Worm (Caenorhabditis elegans) whole organism, L2 larva: Measurements from ENCODE around the gene dyrb-1.

Experiments
- C34F6.9 ChIP-seq: fragments of 150-350 bp; optimal IDR thresholded peaks from 2 replicates; lab custom pipeline; 2014; ENCODE audit warnings: missing biosample characterization, missing genetic modification characterization
- F13H6.1 ChIP-seq: sonication (generic microtip); optimal IDR thresholded peaks from 2 replicates; lab custom pipeline; 2016; ENCODE audit warnings: missing genetic modification characterization, missing compliant biosample characterization
- R02D3.7 ChIP-seq: fragments of 150-350 bp; optimal IDR thresholded peaks from 2 replicates; lab custom pipeline; 2014; ENCODE audit warnings: missing biosample characterization, missing genetic modification characterization
- Y55F3AM.14 ChIP-seq: fragments of 200-800 bp; sonication (Bioruptor generic); optimal IDR thresholded peaks from 2 replicates; lab custom pipeline; 2018; ENCODE audit warnings: mild to moderate bottlenecking, missing genetic modification characterization, missing compliant biosample characterization
- ZK546.5 ChIP-seq: sonication (generic microtip); optimal IDR thresholded peaks from 2 replicates; lab custom pipeline; 2017; ENCODE audit warnings: missing biosample characterization, missing genetic modification characterization
- alr-1 ChIP-seq: fragments of 150-350 bp; optimal IDR thresholded peaks from 2 replicates; lab custom pipeline; 2014; ENCODE audit warnings: missing biosample characterization, missing genetic modification characterization
- ama-1 ChIP-seq: fragments of 150-350 bp; optimal IDR thresholded peaks from 2 replicates; lab custom pipeline; 2018; ENCODE audit warnings: inconsistent platforms
- blmp-1 ChIP-seq: sonication (generic microtip); optimal IDR thresholded peaks from 2 replicates; lab custom pipeline; 2017; ENCODE audit warnings: missing genetic modification characterization, mild to moderate bottlenecking, missing compliant biosample characterization, antibody characterized with exemption, moderate library complexity; ENCODE audit not compliant: insufficient read depth
- ceh-16 ChIP-seq: fragments of 150-350 bp; optimal IDR thresholded peaks from 2 replicates; lab custom pipeline; 2014; ENCODE audit warnings: missing biosample characterization, missing genetic modification characterization
- ceh-82 ChIP-seq: fragments of 150-350 bp; optimal IDR thresholded peaks from 2 replicates; lab custom pipeline; 2014; ENCODE audit warnings: missing biosample characterization, missing genetic modification characterization
- crh-2 ChIP-seq: sonication (generic microtip); optimal IDR thresholded peaks from 2 replicates; lab custom pipeline; 2017; ENCODE audit warnings: missing biosample characterization, missing genetic modification characterization
- dmd-4 ChIP-seq: sonication (generic microtip); optimal IDR thresholded peaks from 2 replicates; lab custom pipeline; 2017; ENCODE audit warnings: missing biosample characterization, missing genetic modification characterization
- egl-27 ChIP-seq: sonication (generic microtip); optimal IDR thresholded peaks from 3 replicates; lab custom pipeline; 2017; ENCODE audit warnings: missing biosample characterization, missing genetic modification reagents, missing genetic modification characterization
- elt-1 ChIP-seq: fragments of 150-350 bp; optimal IDR thresholded peaks from 2 replicates; lab custom pipeline; 2014; ENCODE audit warnings: missing biosample characterization, missing genetic modification characterization
- elt-3 ChIP-seq: sonication (generic microtip); optimal IDR thresholded peaks from 2 replicates; lab custom pipeline; 2017; ENCODE audit warnings: missing biosample characterization, missing genetic modification characterization
- fos-1 ChIP-seq: fragments of 150-350 bp; optimal IDR thresholded peaks from 2 replicates; lab custom pipeline; 2014; ENCODE audit warnings: missing biosample characterization, missing genetic modification characterization
- gmeb-1 ChIP-seq: fragments of 150-350 bp; optimal IDR thresholded peaks from 2 replicates; lab custom pipeline; 2014; ENCODE audit warnings: missing biosample characterization, missing genetic modification characterization
- lin-11 ChIP-seq: fragments of 150-350 bp; sonication (generic microtip); optimal IDR thresholded peaks from 2 replicates; lab custom pipeline; 2014; ENCODE audit warnings: missing biosample characterization, missing genetic modification characterization, inconsistent platforms, mixed read lengths
- lsy-2 ChIP-seq, 2 experiments: fragments of 150-350 bp in 1 of 2; sonication (generic microtip) in 1 of 2; optimal IDR thresholded peaks; 2 replicates each; lab custom pipeline; 2014 to 2017; ENCODE audit warnings: missing biosample characterization in 2 of 2, missing genetic modification characterization in 2 of 2
- mab-5 ChIP-seq: fragments of 150-350 bp; optimal IDR thresholded peaks from 2 replicates; lab custom pipeline; 2014; ENCODE audit warnings: missing biosample characterization, missing genetic modification characterization
- mdl-1 ChIP-seq, 2 experiments: fragments of 150-350 bp in 1 of 2; sonication (generic microtip) in 1 of 2; optimal IDR thresholded peaks; 2 replicates each; lab custom pipeline; 2017; ENCODE audit warnings: missing biosample characterization in 2 of 2, missing genetic modification characterization in 2 of 2
- nhr-10 ChIP-seq: sonication (generic microtip); optimal IDR thresholded peaks from 2 replicates; lab custom pipeline; 2017; ENCODE audit warnings: missing biosample characterization, missing genetic modification characterization
- nhr-11 ChIP-seq: fragments of 150-350 bp; optimal IDR thresholded peaks from 2 replicates; lab custom pipeline; 2014; ENCODE audit warnings: missing biosample characterization, missing genetic modification characterization
- nhr-12 ChIP-seq: fragments of 150-350 bp; optimal IDR thresholded peaks from 2 replicates; lab custom pipeline; 2014; ENCODE audit warnings: missing biosample characterization, missing genetic modification characterization
- nhr-129 ChIP-seq: fragments of 150-350 bp; optimal IDR thresholded peaks from 2 replicates; lab custom pipeline; 2014; ENCODE audit warnings: missing biosample characterization, missing genetic modification characterization
- nhr-21 ChIP-seq: fragments of 150-350 bp; optimal IDR thresholded peaks from 2 replicates; lab custom pipeline; 2014; ENCODE audit warnings: missing biosample characterization, missing genetic modification characterization
- nhr-23 ChIP-seq: fragments of 150-350 bp; optimal IDR thresholded peaks from 2 replicates; lab custom pipeline; 2014; ENCODE audit warnings: missing biosample characterization, missing genetic modification reagents, missing genetic modification characterization
- nhr-237 ChIP-seq: fragments of 150-350 bp; optimal IDR thresholded peaks from 2 replicates; lab custom pipeline; 2014; ENCODE audit warnings: missing biosample characterization, missing genetic modification characterization
- nhr-25 ChIP-seq: fragments of 150-350 bp; sonication (generic microtip); optimal IDR thresholded peaks from 3 replicates; lab custom pipeline; 2014; ENCODE audit warnings: missing biosample characterization, missing genetic modification characterization
- nhr-6 ChIP-seq: fragments of 150-350 bp; optimal IDR thresholded peaks from 2 replicates; lab custom pipeline; 2014; ENCODE audit warnings: missing biosample characterization, missing genetic modification characterization
- nhr-77 ChIP-seq: fragments of 150-350 bp; optimal IDR thresholded peaks from 2 replicates; lab custom pipeline; 2014; ENCODE audit warnings: missing biosample characterization, missing genetic modification characterization
- peb-1 ChIP-seq: fragments of 150-350 bp; optimal IDR thresholded peaks from 2 replicates; lab custom pipeline; 2014; ENCODE audit warnings: missing biosample characterization, missing genetic modification characterization
- skn-1 ChIP-seq: sonication (generic microtip); optimal IDR thresholded peaks from 2 replicates; lab custom pipeline; 2017; ENCODE audit warnings: missing biosample characterization, missing genetic modification characterization
- sma-3 ChIP-seq: sonication (generic microtip); optimal IDR thresholded peaks from 2 replicates; lab custom pipeline; 2016; ENCODE audit warnings: missing genetic modification reagents, missing genetic modification characterization, missing compliant biosample characterization
- sma-9 ChIP-seq, 2 experiments: fragments of 150-350 bp in 1 of 2; sonication (generic microtip) in 1 of 2; optimal IDR thresholded peaks; 2 replicates each; lab custom pipeline; 2014 to 2016; ENCODE audit warnings: missing genetic modification characterization in 2 of 2, mild to moderate bottlenecking in 1 of 2, missing biosample characterization in 1 of 2, missing compliant biosample characterization in 1 of 2, missing genetic modification reagents in 1 of 2, moderate library complexity in 1 of 2
- snpc-4 ChIP-seq: fragments of 150-350 bp; optimal IDR thresholded peaks from 2 replicates; lab custom pipeline; 2014; ENCODE audit warnings: missing biosample characterization, missing genetic modification characterization
- unc-62 ChIP-seq: fragments of 150-350 bp; optimal IDR thresholded peaks from 2 replicates; lab custom pipeline; 2014; ENCODE audit warnings: missing biosample characterization, missing genetic modification reagents, missing genetic modification characterization
- zag-1 ChIP-seq: fragments of 150-350 bp; optimal IDR thresholded peaks from 2 replicates; lab custom pipeline; 2014; ENCODE audit warnings: missing biosample characterization, missing genetic modification characterization
- ztf-1 ChIP-seq: fragments of 200-800 bp; sonication (Bioruptor generic); conservative IDR thresholded peaks from 2 replicates; pipeline ENCODE4 v1.3.6; 2022; ENCODE audit warnings: missing genetic modification characterization, missing compliant biosample characterization
- ztf-11 ChIP-seq: sonication (generic microtip); optimal IDR thresholded peaks from 2 replicates; lab custom pipeline; 2017; ENCODE audit warnings: missing biosample characterization, missing genetic modification characterization
- ztf-4 ChIP-seq: fragments of 150-350 bp; optimal IDR thresholded peaks from 2 replicates; lab custom pipeline; 2014; ENCODE audit warnings: missing biosample characterization, missing genetic modification characterization

dyrb-1 gene

ce11 chrII:9078351-9078750 lies 28.6 kb downstream of the dyrb-1 start:
- TF ChIP-seq crh-2 (tag; lab: Kevin White, UChicago) (no peak), elt-1 (tag; lab: Kevin White, UChicago) (no peak), alr-1 (tag; lab: Kevin White, UChicago) (no peak), nhr-129 (tag; lab: Kevin White, UChicago) (peak; percentile 15), ztf-11 (no peak), ztf-4 (no peak), nhr-237 (tag; lab: Kevin White, UChicago) (no peak), mdl-1 (tag; optimal IDR thresholded peaks at IDR 0.05; lab: Kevin White, UChicago) (no peak), nhr-11 (tag; lab: Kevin White, UChicago) (no peak), elt-3 (tag; lab: Kevin White, UChicago) (no peak), ceh-16 (tag; lab: Kevin White, UChicago) (no peak), nhr-23 (tag; lab: Kevin White, UChicago) (no peak), lin-11 (no peak), nhr-25 (no peak), nhr-10 (tag; lab: Kevin White, UChicago) (no peak), lsy-2 (tag; optimal IDR thresholded peaks at IDR 0.05; lab: Kevin White, UChicago) (no peak), peb-1 (tag; lab: Kevin White, UChicago) (no peak), mab-5 (tag; lab: Kevin White, UChicago) (no peak), F13H6.1 (tag; lab: Kevin White, UChicago) (peak; percentile 53), ztf-1 (no peak), snpc-4 (no peak), C34F6.9 (tag; lab: Kevin White, UChicago) (peak; percentile 42), skn-1 (tag; lab: Kevin White, UChicago) (no peak), sma-3 (GFP tag; lab: Kevin White, UChicago) (no peak)

DNA sequence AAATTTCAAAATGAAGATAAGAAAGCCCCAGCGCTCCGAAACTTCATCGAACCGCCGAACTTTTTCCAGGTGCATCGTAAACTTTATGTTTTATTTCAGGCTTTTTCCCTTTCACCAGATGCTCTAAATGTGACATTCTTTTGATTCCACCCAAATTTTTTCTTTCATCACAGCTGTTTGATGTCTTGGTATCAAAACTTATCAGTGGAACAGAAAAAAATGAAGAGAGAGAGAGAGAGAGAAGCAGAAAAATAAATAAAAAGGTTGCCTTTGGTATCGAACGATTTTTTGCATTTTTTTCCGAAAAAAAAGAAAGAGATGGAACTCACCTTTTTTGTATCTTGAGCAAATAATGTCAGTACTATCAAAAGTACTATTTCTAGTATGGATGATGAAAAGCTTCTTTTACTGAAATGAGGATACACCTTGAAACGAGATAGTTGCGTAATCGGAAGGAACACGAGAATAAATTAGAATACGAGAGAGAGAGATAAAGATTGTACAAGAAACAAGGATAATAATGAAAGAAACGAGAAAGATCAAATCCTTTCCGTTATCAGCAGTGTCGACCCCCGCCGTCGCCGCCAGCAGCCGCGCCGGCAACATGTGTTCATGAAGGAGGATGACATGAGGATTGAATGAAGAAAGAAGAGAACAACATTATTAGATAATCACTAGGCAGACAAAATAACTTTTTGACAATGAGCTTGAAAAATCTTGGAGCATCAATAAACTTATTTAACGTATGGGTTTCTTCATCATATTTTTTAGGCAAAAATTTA lies 30.7 kb downstream of the dyrb-1 start:
- peak; percentile 70 for TF ChIP-seq sma-9 (GFP tag; optimal IDR thresholded peaks at IDR 0.05; lab: Kevin White, UChicago)
- no peak for TF ChIP-seq sma-9 (tag; optimal IDR thresholded peaks at IDR 0.05; lab: Kevin White, UChicago)
- TF ChIP-seq lsy-2 (tag; optimal IDR thresholded peaks at IDR 0.05; lab: Kevin White, UChicago): peak in 1 of 2 experiments; percentile 5
- TF ChIP-seq C34F6.9 (tag; lab: Kevin White, UChicago): no peak
- peak; percentile 37 for TF ChIP-seq fos-1 (tag; lab: Kevin White, UChicago)
- peak; percentile 3 for TF ChIP-seq F13H6.1 (tag; lab: Kevin White, UChicago)
- no peak for TF ChIP-seq ZK546.5 (tag; lab: Kevin White, UChicago)

- no peak for TF ChIP-seq snpc-4
- no peak for TF ChIP-seq nhr-237 (tag; lab: Kevin White, UChicago)
- no peak for TF ChIP-seq ama-1 (lab: Kevin White, UChicago)
- TF ChIP-seq nhr-21 (tag; lab: Kevin White, UChicago): no peak
- TF ChIP-seq fos-1 (tag; lab: Kevin White, UChicago): no peak
- no peak for TF ChIP-seq zag-1 (tag; lab: Kevin White, UChicago)
- TF ChIP-seq ztf-1: no peak
- no peak for TF ChIP-seq skn-1 (tag; lab: Kevin White, UChicago)
- no peak for TF ChIP-seq nhr-12 (tag; lab: Kevin White, UChicago)
- TF ChIP-seq Y55F3AM.14 (GFP tag; lab: Kevin White, UChicago): no peak
- TF ChIP-seq, all 48 proteins: peak for 0
Measured at ce11 chrII:9074492-9074891, 32.5 kb downstream of the dyrb-1 start.

ce11 chrII:9072769-9073168 lies 34.2 kb downstream of the dyrb-1 start:
- TF ChIP-seq egl-27 (tag; lab: Kevin White, UChicago) (peak; percentile 7), snpc-4 (no peak), blmp-1 (tag; lab: Kevin White, UChicago) (peak; percentile 46)

ce11 chrII:9070740-9071139 lies 36.2 kb downstream of the dyrb-1 start, which contains the start of gene T24B8.4:
Gene T24B8.4 (minus strand): TSS chrII:9070840.
- TF ChIP-seq sma-9 (GFP tag; optimal IDR thresholded peaks at IDR 0.05; lab: Kevin White, UChicago) (no peak), sma-9 (tag; optimal IDR thresholded peaks at IDR 0.05; lab: Kevin White, UChicago) (no peak), gmeb-1 (no peak), Y55F3AM.14 (GFP tag; lab: Kevin White, UChicago) (no peak), egl-27 (tag; lab: Kevin White, UChicago) (no peak), R02D3.7 (no peak), nhr-129 (tag; lab: Kevin White, UChicago) (no peak), ama-1 (lab: Kevin White, UChicago) (no peak), nhr-6 (tag; lab: Kevin White, UChicago) (no peak), elt-1 (tag; lab: Kevin White, UChicago) (no peak), unc-62 (no peak), lin-11 (no peak), ceh-82 (tag; lab: Kevin White, UChicago) (no peak), dmd-4 (tag; lab: Kevin White, UChicago) (no peak), nhr-23 (tag; lab: Kevin White, UChicago) (no peak), nhr-77 (tag; lab: Kevin White, UChicago) (no peak)
- TF ChIP-seq, all 48 proteins: peak for 0
